Worm (Caenorhabditis elegans) whole organism, young adult: ENCODE data around the gene F02E11.7.

ENCODE experiments used
- Y53G8AR.9 ChIP-seq: fragments of 200-800 bp; sonication (Bioruptor generic); conservative IDR thresholded peaks from 2 replicates; pipeline ENCODE4 v1.3.6; 2022; ENCODE audit warnings: missing genetic modification reagents, missing genetic modification characterization, missing compliant biosample characterization
- aptf-3 ChIP-seq: fragments of 200-800 bp; sonication (Bioruptor generic); IDR thresholded peaks from 2 replicates; pipeline ENCODE4 v1.3.6; 2022; ENCODE audit warnings: missing genetic modification characterization, missing compliant biosample characterization
- bed-2 ChIP-seq: fragments of 200-800 bp; sonication (Bioruptor generic); IDR thresholded peaks from 2 replicates; pipeline ENCODE4 v1.3.6; 2022; ENCODE audit warnings: missing genetic modification reagents, missing genetic modification characterization, missing compliant biosample characterization
- chd-7 ChIP-seq: sonication (generic microtip); optimal IDR thresholded peaks from 2 replicates; lab custom pipeline; 2016; ENCODE audit warnings: mild to moderate bottlenecking, missing genetic modification characterization, moderate library complexity, missing compliant biosample characterization
- dpff-1 ChIP-seq: sonication (generic microtip); optimal IDR thresholded peaks from 2 replicates; lab custom pipeline; 2017; ENCODE audit warnings: mild to moderate bottlenecking, missing genetic modification characterization, missing compliant biosample characterization
- egl-44 ChIP-seq: fragments of 200-800 bp; sonication (Bioruptor generic); IDR thresholded peaks from 2 replicates; pipeline ENCODE4 v1.3.6; 2022; ENCODE audit warnings: missing genetic modification reagents, missing genetic modification characterization, missing compliant biosample characterization
- hrde-1 ChIP-seq: sonication (generic microtip); optimal IDR thresholded peaks from 2 replicates; lab custom pipeline; 2016; ENCODE audit warnings: missing genetic modification characterization, mild to moderate bottlenecking, missing compliant biosample characterization, moderate library complexity, missing genotype, missing genetic modification reagents, borderline replicate concordance
- pha-4 ChIP-seq: fragments of 150-350 bp; sonication (generic microtip); optimal IDR thresholded peaks from 2 replicates; lab custom pipeline; 2014; ENCODE audit warnings: missing biosample characterization, missing genetic modification reagents, missing genetic modification characterization
- zfh-2 ChIP-seq: fragments of 200-800 bp; sonication (Bioruptor generic); conservative IDR thresholded peaks from 2 replicates; pipeline ENCODE4 v1.3.6; 2022; ENCODE audit warnings: missing genetic modification reagents, missing genetic modification characterization, missing compliant biosample characterization
- ztf-3 ChIP-seq: fragments of 200-800 bp; sonication (Bioruptor generic); optimal IDR thresholded peaks from 2 replicates; lab custom pipeline; 2018; ENCODE audit warnings: mild to moderate bottlenecking, missing genetic modification characterization, missing compliant biosample characterization

- TF ChIP-seq egl-44 (no peak), hrde-1 (no peak), chd-7 (no peak), bed-2 (GFP tag; lab: Robert Waterston, UW) (no peak), Y53G8AR.9 (GFP tag; lab: Robert Waterston, UW) (no peak), aptf-3 (no peak), dpff-1 (no peak), ztf-3 (GFP tag; lab: Kevin White, UChicago) (no peak), zfh-2 (GFP tag; lab: Robert Waterston, UW) (no peak), pha-4 (tag; lab: Kevin White, UChicago) (no peak)
These were observed 41.7 kb upstream of the F02E11.7 start, which contains the start of gene ZC239.17 for ce11 chrII:3225780-3226179.
